Fruit fly (Drosophila melanogaster) whole organism, adult: ENCODE data around the gene comm.

Experiments used
- CG12768 ChIP-seq: fragments of 200-800 bp; sonication (Bioruptor generic); optimal IDR thresholded peaks from 2 replicates; lab custom pipeline; 2017; ENCODE audit warnings: missing biosample characterization, missing genetic modification characterization, mild to moderate bottlenecking, moderate library complexity, missing genetic modification reagents
- CG14711 ChIP-seq: fragments of 200-800 bp; sonication (Bioruptor generic); optimal IDR thresholded peaks from 2 replicates; lab custom pipeline; 2018; ENCODE audit warnings: missing biosample characterization, mild to moderate bottlenecking, missing genetic modification characterization, moderate library complexity
- CG7045 ChIP-seq: fragments of 200-800 bp; sonication (Bioruptor generic); optimal IDR thresholded peaks from 2 replicates; lab custom pipeline; 2017; ENCODE audit warnings: missing biosample characterization, mild to moderate bottlenecking, missing genetic modification characterization
- CG7101 ChIP-seq: fragments of 200-800 bp; sonication (Bioruptor generic); optimal IDR thresholded peaks from 2 replicates; lab custom pipeline; 2018; ENCODE audit warnings: missing biosample characterization, mild to moderate bottlenecking, missing genetic modification characterization, moderate library complexity
- Mnt ChIP-seq: fragments of 200-800 bp; sonication (Bioruptor generic); optimal IDR thresholded peaks from 2 replicates; lab custom pipeline; 2016; ENCODE audit warnings: missing biosample characterization, mild to moderate bottlenecking, missing genetic modification characterization
- cnc ChIP-seq, 2 experiments: fragments of >200 bp; optimal IDR thresholded peaks; 2 replicates each; lab custom pipeline; 2017
- kay ChIP-seq: fragments of 200-800 bp; sonication (Bioruptor generic); peaks from one replicate; lab custom pipeline; 2016; ENCODE audit warnings: missing biosample characterization, missing genetic modification characterization, borderline replicate concordance
- toe ChIP-seq: fragments of 200-800 bp; sonication (Bioruptor generic); optimal IDR thresholded peaks from 2 replicates; lab custom pipeline; 2016; ENCODE audit warnings: missing biosample characterization, missing genetic modification characterization

- TF ChIP-seq CG14711 (no peak), CG7045 (GFP tag; lab: Kevin White, UChicago) (no peak), cnc (optimal IDR thresholded peaks at IDR 0.05; lab: Kevin White, UChicago) (no peak), CG12768 (GFP tag; lab: Kevin White, UChicago) (no peak), CG7101 (tag; lab: Kevin White, UChicago) (no peak), Mnt (no peak), toe (GFP tag; lab: Kevin White, UChicago) (no peak), kay (GFP tag; lab: Kevin White, UChicago) (no peak)
These were observed 1.2 kb upstream of the comm start for dm6 chr3L:15729306-15730006.
